Fruit fly (Drosophila melanogaster) whole organism, embryonic: ENCODE results near the gene Atx-1.

Experiments used
- Abd-B ChIP-seq: fragments of 200-800 bp; sonication (Bioruptor generic); optimal IDR thresholded peaks from 2 replicates; lab custom pipeline; 2018; ENCODE audit warnings: missing biosample characterization, mild to moderate bottlenecking, missing genetic modification characterization, moderate library complexity
- Aef1 ChIP-seq: fragments of 200-800 bp; sonication (Bioruptor generic); IDR thresholded peaks from 3 replicates; pipeline ENCODE4 v1.3.6; 2022; ENCODE audit warnings: missing biosample characterization, missing genetic modification characterization
- B-H2 ChIP-seq: fragments of 200-800 bp; sonication (Bioruptor generic); optimal IDR thresholded peaks from 2 replicates; lab custom pipeline; 2018; ENCODE audit warnings: missing biosample characterization, mild to moderate bottlenecking, missing genetic modification characterization
- CG10209 ChIP-seq: fragments of 200-800 bp; sonication (Bioruptor generic); optimal IDR thresholded peaks from 3 replicates; lab custom pipeline; 2017; ENCODE audit warnings: missing biosample characterization, mild to moderate bottlenecking, missing genetic modification characterization, missing genetic modification reagents
- CG10431 ChIP-seq: fragments of 200-800 bp; sonication (Bioruptor generic); optimal IDR thresholded peaks from 3 replicates; lab custom pipeline; 2018; ENCODE audit warnings: missing biosample characterization, mild to moderate bottlenecking, missing genetic modification characterization
- CG10565 ChIP-seq: fragments of 200-800 bp; sonication (Bioruptor generic); optimal IDR thresholded peaks from 3 replicates; lab custom pipeline; 2016; ENCODE audit warnings: missing biosample characterization, mild to moderate bottlenecking, missing genetic modification characterization
- CG12942 ChIP-seq: fragments of 200-800 bp; sonication (Bioruptor generic); optimal IDR thresholded peaks from 3 replicates; lab custom pipeline; 2016; ENCODE audit warnings: missing biosample characterization, missing genetic modification characterization
- CG13123 ChIP-seq: fragments of 200-800 bp; sonication (Bioruptor generic); optimal IDR thresholded peaks from 2 replicates; lab custom pipeline; 2016; ENCODE audit warnings: missing biosample characterization, missing genetic modification characterization
- CG13624 ChIP-seq: fragments of 200-800 bp; sonication (Bioruptor generic); optimal IDR thresholded peaks from 2 replicates; lab custom pipeline; 2016; ENCODE audit warnings: missing biosample characterization, missing genetic modification characterization
- CG15514 ChIP-seq: fragments of 200-800 bp; sonication (Bioruptor generic); optimal IDR thresholded peaks from 3 replicates; lab custom pipeline; 2017; ENCODE audit warnings: missing biosample characterization, missing genetic modification characterization, mild to moderate bottlenecking, moderate library complexity, missing genetic modification reagents
- CG17612 ChIP-seq: fragments of 200-800 bp; sonication (Bioruptor generic); IDR thresholded peaks from 2 replicates; pipeline ENCODE4 v1.3.6; 2022; ENCODE audit warnings: missing biosample characterization, missing genetic modification characterization
- CG2116 ChIP-seq: fragments of 200-800 bp; sonication (Bioruptor generic); optimal IDR thresholded peaks from 3 replicates; lab custom pipeline; 2018; ENCODE audit warnings: missing biosample characterization, mild to moderate bottlenecking, missing genetic modification characterization
- CG2712 ChIP-seq: fragments of 200-800 bp; optimal IDR thresholded peaks from 3 replicates; lab custom pipeline; 2019; ENCODE audit warnings: missing biosample characterization, mild to moderate bottlenecking, missing genetic modification characterization, moderate library complexity
- CG2889 ChIP-seq: fragments of 200-800 bp; sonication (Bioruptor generic); IDR thresholded peaks from 3 replicates; pipeline ENCODE4 v1.3.6; 2022; ENCODE audit warnings: missing biosample characterization, missing genetic modification characterization
- CG31388 ChIP-seq: fragments of 200-800 bp; sonication (Bioruptor generic); optimal IDR thresholded peaks from 2 replicates; lab custom pipeline; 2016; ENCODE audit warnings: missing biosample characterization, missing genetic modification characterization
- CG31441 ChIP-seq: fragments of 200-800 bp; sonication (Bioruptor generic); IDR thresholded peaks from 2 replicates; pipeline ENCODE4 v1.3.6; 2022; ENCODE audit warnings: missing biosample characterization, missing genetic modification characterization
- CG34376 ChIP-seq: fragments of 200-800 bp; sonication (Bioruptor generic); optimal IDR thresholded peaks from 2 replicates; lab custom pipeline; 2018; ENCODE audit warnings: missing biosample characterization, mild to moderate bottlenecking, missing genetic modification characterization
- CG3995 ChIP-seq: fragments of 200-800 bp; sonication (Bioruptor generic); optimal IDR thresholded peaks from 3 replicates; lab custom pipeline; 2016; ENCODE audit warnings: missing biosample characterization, missing genetic modification characterization
- CG7963 ChIP-seq: fragments of 200-800 bp; sonication (Bioruptor generic); IDR thresholded peaks from 3 replicates; pipeline ENCODE4 v1.3.6; 2022; ENCODE audit warnings: missing biosample characterization, missing genetic modification characterization; ENCODE audit not compliant: partially characterized antibody
- CG8089 ChIP-seq: fragments of 200-800 bp; sonication (Bioruptor generic); optimal IDR thresholded peaks from 3 replicates; lab custom pipeline; 2016; ENCODE audit warnings: missing biosample characterization, missing genetic modification characterization
- CG9817 ChIP-seq: fragments of 200-800 bp; sonication (Bioruptor generic); optimal IDR thresholded peaks from 2 replicates; lab custom pipeline; 2018; ENCODE audit warnings: missing biosample characterization, mild to moderate bottlenecking, missing genetic modification characterization, moderate library complexity
- CG9876 ChIP-seq: fragments of 200-800 bp; sonication (Bioruptor generic); optimal IDR thresholded peaks from 2 replicates; lab custom pipeline; 2016; ENCODE audit warnings: missing biosample characterization, missing genetic modification characterization
- CkIIα-i1 ChIP-seq: fragments of 200-800 bp; sonication (Bioruptor generic); IDR thresholded peaks from 2 replicates; pipeline ENCODE4 v1.3.6; 2022; ENCODE audit warnings: missing biosample characterization, missing genetic modification characterization
- D ChIP-seq, 2 experiments: fragments of 200-800 bp in 1 of 2; fragments of >200 bp in 1 of 2; sonication (Bioruptor generic) in 1 of 2; optimal IDR thresholded peaks; 2 replicates in 1 of 2; 3 replicates in 1 of 2; lab custom pipeline; 2017; ENCODE audit warnings: mild to moderate bottlenecking in 1 of 2, missing biosample characterization in 1 of 2, missing genetic modification characterization in 1 of 2, missing genetic modification reagents in 1 of 2
- Dbx ChIP-seq: fragments of 200-800 bp; sonication (Bioruptor generic); IDR thresholded peaks from 3 replicates; pipeline ENCODE4 v1.3.6; 2022; ENCODE audit warnings: missing biosample characterization, missing genetic modification characterization
- Drgx ChIP-seq: fragments of 200-800 bp; sonication (Bioruptor generic); IDR thresholded peaks from 2 replicates; pipeline ENCODE4 v1.3.6; 2022; ENCODE audit warnings: missing biosample characterization, missing genetic modification characterization
- Fer3 ChIP-seq: fragments of 200-800 bp; sonication (Bioruptor generic); optimal IDR thresholded peaks from 2 replicates; lab custom pipeline; 2018; ENCODE audit warnings: missing biosample characterization, mild to moderate bottlenecking, missing genetic modification characterization, moderate library complexity
- Hmx ChIP-seq: fragments of 200-800 bp; sonication (Bioruptor generic); optimal IDR thresholded peaks from 2 replicates; lab custom pipeline; 2016; ENCODE audit warnings: missing biosample characterization, missing genetic modification characterization
- Kr ChIP-seq: fragments of 200-800 bp; sonication (Bioruptor generic); optimal IDR thresholded peaks from 2 replicates; lab custom pipeline; 2017; ENCODE audit warnings: missing biosample characterization, mild to moderate bottlenecking, missing genetic modification characterization
- Lhr ChIP-seq: fragments of 200-800 bp; sonication (Bioruptor generic); optimal IDR thresholded peaks from 3 replicates; lab custom pipeline; 2017; ENCODE audit warnings: mild to moderate bottlenecking, missing biosample characterization, missing genetic modification reagents, missing genetic modification characterization
- MBD-R2 ChIP-seq: fragments of 200-800 bp; sonication (Bioruptor generic); IDR thresholded peaks from 2 replicates; pipeline ENCODE4 v1.3.6; 2022; ENCODE audit warnings: missing biosample characterization, missing genetic modification characterization
- NC2α ChIP-seq: fragments of 200-800 bp; sonication (Bioruptor generic); optimal IDR thresholded peaks from 2 replicates; lab custom pipeline; 2016; ENCODE audit warnings: missing biosample characterization, missing genetic modification characterization
- NK7.1 ChIP-seq: fragments of 200-800 bp; sonication (Bioruptor generic); optimal IDR thresholded peaks from 3 replicates; lab custom pipeline; 2016; ENCODE audit warnings: missing biosample characterization, missing genetic modification characterization
- Nf-YC ChIP-seq: fragments of 200-800 bp; optimal IDR thresholded peaks from 3 replicates; lab custom pipeline; 2019; ENCODE audit warnings: missing biosample characterization, mild to moderate bottlenecking, missing genetic modification characterization, moderate library complexity
- Ptx1 ChIP-seq: fragments of 200-800 bp; sonication (Bioruptor generic); IDR thresholded peaks from 2 replicates; pipeline ENCODE4 v1.3.6; 2022; ENCODE audit warnings: missing biosample characterization, missing genetic modification characterization
- Vsx1 ChIP-seq: fragments of 200-800 bp; sonication (Bioruptor generic); optimal IDR thresholded peaks from 2 replicates; lab custom pipeline; 2017; ENCODE audit warnings: missing biosample characterization, mild to moderate bottlenecking, missing genetic modification characterization, missing genetic modification reagents
- dan ChIP-seq: fragments of 200-800 bp; sonication (Bioruptor generic); IDR thresholded peaks from 2 replicates; pipeline ENCODE4 v1.3.6; 2022; ENCODE audit warnings: missing biosample characterization, missing genetic modification characterization
- fd96Cb ChIP-seq: fragments of 200-800 bp; sonication (Bioruptor generic); optimal IDR thresholded peaks from 2 replicates; lab custom pipeline; 2018; ENCODE audit warnings: missing biosample characterization, mild to moderate bottlenecking, missing genetic modification characterization, moderate library complexity
- grau ChIP-seq: fragments of 200-800 bp; optimal IDR thresholded peaks from 3 replicates; lab custom pipeline; 2019; ENCODE audit warnings: missing biosample characterization, mild to moderate bottlenecking, missing genetic modification characterization, moderate library complexity
- gro ChIP-seq: fragments of 200-800 bp; sonication (Bioruptor generic); optimal IDR thresholded peaks from 2 replicates; lab custom pipeline; 2016; ENCODE audit warnings: missing biosample characterization, missing genetic modification characterization
- luna ChIP-seq: fragments of 200-800 bp; sonication (Bioruptor generic); optimal IDR thresholded peaks from 2 replicates; lab custom pipeline; 2016; ENCODE audit warnings: missing biosample characterization, missing genetic modification characterization
- peb ChIP-seq: fragments of 200-800 bp; sonication (Bioruptor generic); IDR thresholded peaks from 2 replicates; pipeline ENCODE4 v1.3.6; 2022; ENCODE audit warnings: missing biosample characterization, missing genetic modification characterization
- pho ChIP-seq: fragments of 200-800 bp; sonication (Bioruptor generic); optimal IDR thresholded peaks from 2 replicates; lab custom pipeline; 2016; ENCODE audit warnings: missing biosample characterization, missing genetic modification characterization
- ro ChIP-seq: fragments of 200-800 bp; sonication (Bioruptor generic); IDR thresholded peaks from 2 replicates; pipeline ENCODE4 v1.3.6; 2022; ENCODE audit warnings: missing biosample characterization, missing genetic modification characterization
- sim ChIP-seq: fragments of 200-800 bp; sonication (Bioruptor generic); IDR thresholded peaks from 2 replicates; pipeline ENCODE4 v1.3.6; 2022; ENCODE audit warnings: missing biosample characterization, missing genetic modification characterization
- sisA ChIP-seq: fragments of 200-800 bp; sonication (Bioruptor generic); IDR thresholded peaks from 2 replicates; pipeline ENCODE4 v1.3.6; 2022; ENCODE audit warnings: missing biosample characterization, missing genetic modification characterization
- slp2 ChIP-seq: fragments of 200-800 bp; sonication (Bioruptor generic); optimal IDR thresholded peaks from 2 replicates; lab custom pipeline; 2016; ENCODE audit warnings: missing biosample characterization, missing genetic modification characterization
- tx ChIP-seq: fragments of 200-800 bp; sonication (Bioruptor generic); optimal IDR thresholded peaks from 2 replicates; lab custom pipeline; 2016; ENCODE audit warnings: missing biosample characterization, missing genetic modification characterization
- vfl ChIP-seq: fragments of 200-800 bp; sonication (Bioruptor generic); optimal IDR thresholded peaks from 2 replicates; lab custom pipeline; 2016; ENCODE audit warnings: missing biosample characterization, missing genetic modification characterization
- wor ChIP-seq: fragments of 200-800 bp; sonication (Bioruptor generic); IDR thresholded peaks from 2 replicates; pipeline ENCODE4 v1.3.6; 2022; ENCODE audit warnings: missing biosample characterization, missing genetic modification characterization
- zen2 ChIP-seq: fragments of 200-800 bp; sonication (Bioruptor generic); IDR thresholded peaks from 3 replicates; pipeline ENCODE4 v1.3.6; 2022; ENCODE audit warnings: missing biosample characterization, missing genetic modification characterization; ENCODE audit not compliant: partially characterized antibody

Gene Atx-1

DNA sequence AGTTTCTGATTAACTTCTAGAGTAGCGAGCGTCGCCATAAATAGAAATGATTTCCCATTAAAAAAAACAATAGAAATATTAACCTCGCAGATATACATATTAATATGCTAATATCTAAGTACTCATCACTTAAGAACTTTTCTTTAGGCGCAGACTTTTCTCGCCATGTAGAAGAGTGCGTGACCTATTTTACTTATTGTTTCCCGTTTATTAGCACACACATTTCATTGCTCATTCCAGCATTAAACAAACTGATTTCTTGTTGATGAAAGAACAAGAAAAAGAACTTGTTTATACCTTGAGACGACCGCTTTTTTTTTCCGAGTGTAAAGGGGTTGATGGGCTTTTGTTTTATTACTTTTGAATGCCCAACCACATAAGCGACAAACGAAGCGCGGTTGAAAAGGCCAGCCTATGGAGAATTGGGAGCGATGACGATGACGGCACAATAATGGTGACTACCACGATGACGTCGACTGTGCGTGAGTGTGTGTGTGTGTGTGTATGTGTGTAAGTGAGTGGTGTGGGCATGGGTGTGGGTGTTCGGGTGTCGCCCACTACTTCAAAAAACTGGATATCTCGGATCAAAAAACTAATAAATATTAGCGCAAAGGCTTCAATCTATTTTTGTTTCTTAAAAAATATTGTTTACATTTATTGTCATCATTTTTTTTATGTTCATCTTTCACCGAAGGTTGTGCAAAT, 26.9 kb upstream of the Atx-1 start (continued):
- TF ChIP-seq Vsx1 (GFP tag; lab: Kevin White, UChicago) (no peak), CG13624 (GFP tag; lab: Kevin White, UChicago) (peak; percentile 43), CG10209 (GFP tag; lab: Kevin White, UChicago) (no peak), CG3995 (no peak), gro (no peak), peb (GFP tag; lab: Robert Waterston, UW) (no peak), Dbx (GFP tag; lab: Robert Waterston, UW) (no peak), Aef1 (GFP tag; lab: Robert Waterston, UW) (no peak), fd96Cb (tag; lab: Kevin White, UChicago) (no peak), CG13123 (no peak), Nf-YC (tag; lab: Kevin White, UChicago) (no peak), sisA (no peak), Hmx (GFP tag; lab: Kevin White, UChicago) (no peak), D (optimal IDR thresholded peaks at IDR 0.05; lab: Kevin White, UChicago) (no peak), D (GFP tag; optimal IDR thresholded peaks at IDR 0.05; lab: Kevin White, UChicago) (no peak), CG15514 (GFP tag; lab: Kevin White, UChicago) (no peak), NK7.1 (peak; percentile 40), tx (no peak), CG7963 (GFP tag; lab: Robert Waterston, UW) (no peak), sim (GFP tag; lab: Robert Waterston, UW) (no peak), CG2116 (GFP tag; lab: Kevin White, UChicago) (no peak), CG10565 (GFP tag; lab: Kevin White, UChicago) (no peak), CG8089 (GFP tag; lab: Kevin White, UChicago) (no peak), CG31388 (GFP tag; lab: Kevin White, UChicago) (no peak), Abd-B (GFP tag; lab: Kevin White, UChicago) (peak; percentile 55), luna (GFP tag; lab: Kevin White, UChicago) (no peak), Kr (no peak), CG2889 (GFP tag; lab: Robert Waterston, UW) (no peak), Ptx1 (0 out of 2 replicates have a peak, but pooled peaks have one; percentile 33), zen2 (GFP tag; lab: Robert Waterston, UW) (no peak), dan (no peak), pho (GFP tag; lab: Kevin White, UChicago) (no peak), slp2 (no peak), CG31441 (GFP tag; lab: Robert Waterston, UW) (0 out of 2 replicates have a peak, but pooled peaks have one; percentile 26), Drgx (GFP tag; lab: Robert Waterston, UW) (no peak), CG2712 (tag; lab: Kevin White, UChicago) (no peak), vfl (GFP tag; lab: Kevin White, UChicago) (no peak), CG34376 (no peak), NC2α (GFP tag; lab: Kevin White, UChicago) (no peak), Lhr (GFP tag; lab: Kevin White, UChicago) (no peak), CkIIα-i1 (GFP tag; lab: Robert Waterston, UW) (no peak), CG9817 (peak; percentile 0), CG12942 (GFP tag; lab: Kevin White, UChicago) (no peak), wor (no peak), ro (GFP tag; lab: Robert Waterston, UW) (no peak), CG9876 (no peak), CG17612 (GFP tag; lab: Robert Waterston, UW) (no peak), CG10431 (GFP tag; lab: Kevin White, UChicago) (no peak), B-H2 (GFP tag; lab: Kevin White, UChicago) (no peak), Fer3 (tag; lab: Kevin White, UChicago) (no peak), grau (tag; lab: Kevin White, UChicago) (peak; percentile 13), MBD-R2 (GFP tag; lab: Robert Waterston, UW) (no peak)
